Fruit fly (Drosophila melanogaster) whole organism, embryonic: ENCODE measurements around the gene SerRS-m.

Experiments
- Atf3 ChIP-seq: fragments of 200-800 bp; sonication (Bioruptor generic); optimal IDR thresholded peaks from 3 replicates; lab custom pipeline; 2016; ENCODE audit warnings: missing biosample characterization, missing genetic modification characterization
- B-H1 ChIP-seq: fragments of 200-800 bp; sonication (Bioruptor generic); IDR thresholded peaks from 3 replicates; pipeline ENCODE4 v1.3.6; 2022; ENCODE audit warnings: missing biosample characterization, missing genetic modification characterization
- CG10147 ChIP-seq: fragments of 200-800 bp; sonication (Bioruptor generic); optimal IDR thresholded peaks from 2 replicates; lab custom pipeline; 2019; ENCODE audit warnings: missing biosample characterization, mild to moderate bottlenecking, missing genetic modification characterization, moderate library complexity
- CG1233 ChIP-seq: fragments of 200-800 bp; sonication (Bioruptor generic); optimal IDR thresholded peaks from 4 replicates; lab custom pipeline; 2018; ENCODE audit warnings: missing biosample characterization, mild to moderate bottlenecking, missing genetic modification characterization
- CG12391 ChIP-seq: fragments of 200-800 bp; sonication (Bioruptor generic); optimal IDR thresholded peaks from 3 replicates; lab custom pipeline; 2018; ENCODE audit warnings: missing biosample characterization, mild to moderate bottlenecking, missing genetic modification characterization, moderate library complexity
- CG13894 ChIP-seq: fragments of 200-800 bp; sonication (Bioruptor generic); optimal IDR thresholded peaks from 3 replicates; lab custom pipeline; 2018; ENCODE audit warnings: missing biosample characterization, mild to moderate bottlenecking, missing genetic modification characterization, moderate library complexity
- CG14441 ChIP-seq: fragments of 200-800 bp; sonication (Bioruptor generic); IDR thresholded peaks from 2 replicates; pipeline ENCODE4 v1.3.6; 2022; ENCODE audit warnings: missing biosample characterization, missing genetic modification characterization
- CG14667 ChIP-seq: fragments of 200-800 bp; sonication (Bioruptor generic); IDR thresholded peaks from 2 replicates; pipeline ENCODE4 v1.3.6; 2022; ENCODE audit warnings: missing biosample characterization, missing genetic modification characterization
- CG16813 ChIP-seq: fragments of 200-800 bp; sonication (Bioruptor generic); IDR thresholded peaks from 3 replicates; pipeline ENCODE4 v1.3.6; 2022; ENCODE audit warnings: missing biosample characterization, missing genetic modification characterization; ENCODE audit not compliant: partially characterized antibody
- CG18011 ChIP-seq: fragments of 200-800 bp; sonication (Bioruptor generic); optimal IDR thresholded peaks from 2 replicates; lab custom pipeline; 2017; ENCODE audit warnings: missing biosample characterization, missing genetic modification characterization, mild to moderate bottlenecking, moderate library complexity, missing genotype
- CG18599 ChIP-seq: fragments of 200-800 bp; sonication (Bioruptor generic); optimal IDR thresholded peaks from 3 replicates; lab custom pipeline; 2017; ENCODE audit warnings: missing biosample characterization, missing genetic modification characterization, mild to moderate bottlenecking, moderate library complexity, missing genetic modification reagents
- CG18764 ChIP-seq: fragments of 200-800 bp; sonication (Bioruptor generic); optimal IDR thresholded peaks from 3 replicates; lab custom pipeline; 2016; ENCODE audit warnings: missing biosample characterization, missing genetic modification characterization
- CG31388 ChIP-seq: fragments of 200-800 bp; sonication (Bioruptor generic); optimal IDR thresholded peaks from 2 replicates; lab custom pipeline; 2016; ENCODE audit warnings: missing biosample characterization, missing genetic modification characterization
- CG3407 ChIP-seq: fragments of 200-800 bp; sonication (Bioruptor generic); optimal IDR thresholded peaks from 2 replicates; lab custom pipeline; 2018; ENCODE audit warnings: missing biosample characterization, mild to moderate bottlenecking, missing genetic modification characterization
- CG34422 ChIP-seq: fragments of 200-800 bp; sonication (Bioruptor generic); IDR thresholded peaks from 3 replicates; pipeline ENCODE4 v1.3.6; 2022; ENCODE audit warnings: missing biosample characterization, missing genetic modification characterization
- CG7963 ChIP-seq: fragments of 200-800 bp; sonication (Bioruptor generic); IDR thresholded peaks from 3 replicates; pipeline ENCODE4 v1.3.6; 2022; ENCODE audit warnings: missing biosample characterization, missing genetic modification characterization; ENCODE audit not compliant: partially characterized antibody
- CG8281 ChIP-seq: fragments of 200-800 bp; sonication (Bioruptor generic); optimal IDR thresholded peaks from 2 replicates; lab custom pipeline; 2018; ENCODE audit warnings: missing biosample characterization, mild to moderate bottlenecking, missing genetic modification characterization, moderate library complexity
- CG9797 ChIP-seq: fragments of 200-800 bp; sonication (Bioruptor generic); optimal IDR thresholded peaks from 3 replicates; lab custom pipeline; 2018; ENCODE audit warnings: missing biosample characterization, mild to moderate bottlenecking, missing genetic modification characterization
- CG9817 ChIP-seq: fragments of 200-800 bp; sonication (Bioruptor generic); optimal IDR thresholded peaks from 2 replicates; lab custom pipeline; 2018; ENCODE audit warnings: missing biosample characterization, mild to moderate bottlenecking, missing genetic modification characterization, moderate library complexity
- CkIIα-i1 ChIP-seq: fragments of 200-800 bp; sonication (Bioruptor generic); IDR thresholded peaks from 2 replicates; pipeline ENCODE4 v1.3.6; 2022; ENCODE audit warnings: missing biosample characterization, missing genetic modification characterization
- Dad ChIP-seq: fragments of 200-800 bp; sonication (Bioruptor generic); optimal IDR thresholded peaks from 3 replicates; lab custom pipeline; 2016; ENCODE audit warnings: missing biosample characterization, missing genetic modification characterization
- Dfd ChIP-seq, 2 experiments: fragments of >200 bp; optimal IDR thresholded peaks; 2 replicates each; lab custom pipeline; 2017; ENCODE audit warnings: missing biosample characterization in 2 of 2, missing genetic modification characterization in 2 of 2
- Drgx ChIP-seq: fragments of 200-800 bp; sonication (Bioruptor generic); IDR thresholded peaks from 2 replicates; pipeline ENCODE4 v1.3.6; 2022; ENCODE audit warnings: missing biosample characterization, missing genetic modification characterization
- Eip74EF ChIP-seq, 2 experiments: fragments of 200-800 bp in 1 of 2; fragments of >200 bp in 1 of 2; sonication (Bioruptor generic) in 1 of 2; optimal IDR thresholded peaks; 2 replicates each; lab custom pipeline; 2017 to 2019; ENCODE audit warnings: missing biosample characterization in 2 of 2, missing genetic modification characterization in 2 of 2, mild to moderate bottlenecking in 1 of 2, moderate library complexity in 1 of 2
- Med ChIP-seq: fragments of 200-800 bp; sonication (Bioruptor generic); peaks from one replicate; lab custom pipeline; 2016; ENCODE audit warnings: missing biosample characterization, missing genetic modification characterization, mild to moderate bottlenecking, inconsistent platforms, moderate library complexity
- NFAT ChIP-seq: fragments of 200-800 bp; sonication (Bioruptor generic); IDR thresholded peaks from 2 replicates; pipeline ENCODE4 v1.3.6; 2022; ENCODE audit warnings: missing biosample characterization, missing genetic modification characterization
- Nf-YA ChIP-seq: fragments of 200-800 bp; sonication (Bioruptor generic); IDR thresholded peaks from 2 replicates; pipeline ENCODE4 v1.3.6; 2022; ENCODE audit warnings: missing biosample characterization, missing genetic modification characterization
- Nf-YB ChIP-seq: fragments of 200-800 bp; sonication (Bioruptor generic); optimal IDR thresholded peaks from 3 replicates; lab custom pipeline; 2019; ENCODE audit warnings: missing biosample characterization, mild to moderate bottlenecking, missing genetic modification characterization, moderate library complexity
- Oli ChIP-seq: fragments of 200-800 bp; sonication (Bioruptor generic); optimal IDR thresholded peaks from 2 replicates; lab custom pipeline; 2018; ENCODE audit warnings: missing biosample characterization, mild to moderate bottlenecking, missing genetic modification characterization, moderate library complexity
- Pdp1 ChIP-seq, 2 experiments: fragments of 200-800 bp; sonication (Bioruptor generic); optimal IDR thresholded peaks; 3 replicates each; lab custom pipeline; 2016; ENCODE audit warnings: missing biosample characterization in 2 of 2, missing genetic modification characterization in 2 of 2, mild to moderate bottlenecking in 1 of 2, moderate library complexity in 1 of 2
- amos ChIP-seq: fragments of 200-800 bp; sonication (Bioruptor generic); IDR thresholded peaks from 2 replicates; pipeline ENCODE4 v1.3.6; 2022; ENCODE audit warnings: missing biosample characterization, missing genetic modification characterization; ENCODE audit not compliant: partially characterized antibody
- bab2 ChIP-seq: fragments of 200-800 bp; sonication (Bioruptor generic); optimal IDR thresholded peaks from 2 replicates; lab custom pipeline; 2016; ENCODE audit warnings: missing biosample characterization, missing genetic modification characterization
- bigmax ChIP-seq: fragments of 200-800 bp; sonication (Bioruptor generic); optimal IDR thresholded peaks from 2 replicates; lab custom pipeline; 2018; ENCODE audit warnings: missing biosample characterization, mild to moderate bottlenecking, missing genetic modification characterization
- bowl ChIP-seq: fragments of 200-800 bp; sonication (Bioruptor generic); IDR thresholded peaks from 2 replicates; pipeline ENCODE4 v1.3.6; 2022; ENCODE audit warnings: missing biosample characterization, missing genetic modification characterization
- ci ChIP-seq: fragments of 200-800 bp; sonication (Bioruptor generic); IDR thresholded peaks from 3 replicates; pipeline ENCODE4 v1.3.6; 2022; ENCODE audit warnings: missing biosample characterization, missing genetic modification characterization
- corto ChIP-seq: fragments of 200-800 bp; sonication (Bioruptor generic); optimal IDR thresholded peaks from 2 replicates; lab custom pipeline; 2016; ENCODE audit warnings: missing biosample characterization, mild to moderate bottlenecking, missing genetic modification characterization, moderate library complexity
- grn ChIP-seq: fragments of 200-800 bp; sonication (Bioruptor generic); optimal IDR thresholded peaks from 3 replicates; lab custom pipeline; 2017; ENCODE audit warnings: missing biosample characterization, missing genetic modification characterization
- ham ChIP-seq: fragments of 200-800 bp; sonication (Bioruptor generic); IDR thresholded peaks from 2 replicates; pipeline ENCODE4 v1.3.6; 2022; ENCODE audit warnings: missing biosample characterization, missing genetic modification characterization
- insv ChIP-seq, 2 experiments: fragments of 200-800 bp; sonication (Bioruptor generic); optimal IDR thresholded peaks; 3 replicates each; lab custom pipeline; 2016 to 2018; ENCODE audit warnings: missing biosample characterization in 2 of 2, missing genetic modification characterization in 2 of 2
- ken ChIP-seq: fragments of 200-800 bp; sonication (Bioruptor generic); IDR thresholded peaks from 3 replicates; pipeline ENCODE4 v1.3.6; 2022; ENCODE audit warnings: missing biosample characterization, missing genetic modification characterization
- lab ChIP-seq: fragments of 200-800 bp; sonication (Bioruptor generic); optimal IDR thresholded peaks from 3 replicates; lab custom pipeline; 2017; ENCODE audit warnings: missing biosample characterization, missing genetic modification characterization, mild to moderate bottlenecking, moderate library complexity, missing genetic modification reagents
- lbe ChIP-seq: fragments of 200-800 bp; sonication (Bioruptor generic); optimal IDR thresholded peaks from 2 replicates; lab custom pipeline; 2016; ENCODE audit warnings: missing biosample characterization, mild to moderate bottlenecking, missing genetic modification characterization
- lola ChIP-seq, 3 experiments: fragments of >200 bp in 2 of 3; fragments of 200-800 bp in 1 of 3; sonication (Bioruptor generic) in 1 of 3; optimal IDR thresholded peaks; 2 replicates each; lab custom pipeline; 2017 to 2019; ENCODE audit warnings: missing biosample characterization in 3 of 3, missing genetic modification characterization in 3 of 3, mild to moderate bottlenecking in 1 of 3, moderate library complexity in 1 of 3
- onecut ChIP-seq: fragments of 200-800 bp; sonication (Bioruptor generic); IDR thresholded peaks from 2 replicates; pipeline ENCODE4 v1.3.6; 2022; ENCODE audit warnings: missing biosample characterization, missing genetic modification characterization
- schlank ChIP-seq: fragments of 200-800 bp; sonication (Bioruptor generic); optimal IDR thresholded peaks from 2 replicates; lab custom pipeline; 2018; ENCODE audit warnings: missing biosample characterization, mild to moderate bottlenecking, missing genetic modification characterization
- sqz ChIP-seq: fragments of 200-800 bp; sonication (Bioruptor generic); optimal IDR thresholded peaks from 3 replicates; lab custom pipeline; 2018; ENCODE audit warnings: missing biosample characterization, mild to moderate bottlenecking, missing genetic modification characterization
- stc ChIP-seq: fragments of 200-800 bp; sonication (Bioruptor generic); IDR thresholded peaks from 2 replicates; pipeline ENCODE4 v1.3.6; 2022; ENCODE audit warnings: missing biosample characterization, missing genetic modification characterization
- tap ChIP-seq: fragments of 200-800 bp; optimal IDR thresholded peaks from 3 replicates; lab custom pipeline; 2019; ENCODE audit warnings: missing biosample characterization, mild to moderate bottlenecking, missing genetic modification characterization, moderate library complexity
- tio ChIP-seq: fragments of 200-800 bp; sonication (Bioruptor generic); optimal IDR thresholded peaks from 2 replicates; lab custom pipeline; 2017; ENCODE audit warnings: missing biosample characterization, missing genetic modification characterization, inconsistent platforms
- usp ChIP-seq: fragments of >200 bp; optimal IDR thresholded peaks from 2 replicates; lab custom pipeline; 2017; ENCODE audit warnings: missing biosample characterization, missing genetic modification characterization

The SerRS-m gene

dm6 chr3R:15316326-15316725 is 24.1 kb upstream of the SerRS-m start, which contains the start of gene CG14866 (continued):
- TF ChIP-seq CG7963 (GFP tag; lab: Robert Waterston, UW) (no peak), sqz (no peak), bowl (no peak), ci (GFP tag; lab: Robert Waterston, UW) (0 out of 3 replicates have a peak, but pooled peaks have one; percentile 15), CG34422 (GFP tag; lab: Robert Waterston, UW) (peak; percentile 29; the same call in 1 of the 3 replicates), schlank (tag; lab: Kevin White, UChicago) (no peak), CG18599 (no peak), Drgx (GFP tag; lab: Robert Waterston, UW) (0 out of 2 replicates have a peak, but pooled peaks have one; percentile 2), CG1233 (GFP tag; lab: Kevin White, UChicago) (no peak), Pdp1 (GFP tag; optimal IDR thresholded peaks at IDR 0.05; lab: Kevin White, UChicago) (peak in 1 of 2 experiments; percentile 15), CG16813 (GFP tag; lab: Robert Waterston, UW) (no peak), CG13894 (tag; lab: Kevin White, UChicago) (no peak), CG12391 (no peak), CG8281 (no peak), CG9817 (tag; lab: Kevin White, UChicago) (no peak), onecut (GFP tag; lab: Robert Waterston, UW) (no peak), tio (GFP tag; lab: Kevin White, UChicago) (no peak), ken (GFP tag; lab: Robert Waterston, UW) (no peak), Eip74EF (GFP tag; optimal IDR thresholded peaks at IDR 0.05; lab: Kevin White, UChicago) (no peak), ham (GFP tag; lab: Robert Waterston, UW) (no peak), bigmax (no peak), bab2 (GFP tag; lab: Kevin White, UChicago) (no peak), tap (tag; lab: Kevin White, UChicago) (no peak), grn (GFP tag; lab: Kevin White, UChicago) (no peak), insv (GFP tag; optimal IDR thresholded peaks at IDR 0.05; lab: Kevin White, UChicago) (no peak), CG18011 (GFP tag; lab: Kevin White, UChicago) (no peak), Med (GFP tag; lab: Kevin White, UChicago) (no peak), CG18764 (GFP tag; lab: Kevin White, UChicago) (no peak), B-H1 (GFP tag; lab: Robert Waterston, UW) (no peak), CG31388 (GFP tag; lab: Kevin White, UChicago) (no peak), Oli (tag; lab: Kevin White, UChicago) (no peak), CG14441 (GFP tag; lab: Robert Waterston, UW) (no peak), Atf3 (GFP tag; lab: Kevin White, UChicago) (no peak), CG9797 (GFP tag; lab: Kevin White, UChicago) (no peak), amos (GFP tag; lab: Robert Waterston, UW) (no peak), lola (GFP tag; optimal IDR thresholded peaks at IDR 0.05; lab: Kevin White, UChicago) (no peak), CG3407 (no peak), Nf-YA (GFP tag; lab: Robert Waterston, UW) (0 out of 2 replicates have a peak, but pooled peaks have one; percentile 7), Dfd (GFP tag; optimal IDR thresholded peaks at IDR 0.05; lab: Kevin White, UChicago) (no peak), lbe (GFP tag; lab: Kevin White, UChicago) (no peak), corto (no peak), Dad (no peak), lab (no peak), NFAT (GFP tag; lab: Robert Waterston, UW) (no peak), CG10147 (GFP tag; lab: Kevin White, UChicago) (no peak), stc (0 out of 2 replicates have a peak, but pooled peaks have one; percentile 6), CkIIα-i1 (GFP tag; lab: Robert Waterston, UW) (no peak), Nf-YB (GFP tag; lab: Kevin White, UChicago) (no peak), usp (GFP tag; lab: Kevin White, UChicago) (no peak), CG14667 (GFP tag; lab: Robert Waterston, UW) (no peak)
